Worm (Caenorhabditis elegans): ENCODE results near the gene F16G10.14.
A peak's percentile ranks its signal among the peaks of the same experiment; 100 is the strongest.

Gene F16G10.14

ce11 chrII:2438180-2438579, 39.4 kb upstream of the F16G10.14 start:
- TF ChIP-seq nhr-12 (tag; optimal IDR thresholded peaks at IDR 0.05) (no peak), egl-5 (tag; optimal IDR thresholded peaks at IDR 0.05) (no peak), tbx-2 (tag; optimal IDR thresholded peaks at IDR 0.05) (no peak), pqm-1 (tag; optimal IDR thresholded peaks at IDR 0.05) (peak; percentile 34), nhr-25 (tag; optimal IDR thresholded peaks at IDR 0.05) (no peak), elt-2 (tag; optimal IDR thresholded peaks at IDR 0.05) (peak; percentile 75), elt-3 (tag; optimal IDR thresholded peaks at IDR 0.05) (no peak), ceh-28 (tag; optimal IDR thresholded peaks at IDR 0.05) (no peak), skn-1 (tag; optimal IDR thresholded peaks at IDR 0.05) (no peak)

ce11 chrII:2436757-2437156, 38.0 kb upstream of the F16G10.14 start:
- TF ChIP-seq elt-1 (tag; optimal IDR thresholded peaks at IDR 0.05) (peak; percentile 85), eor-1 (tag; optimal IDR thresholded peaks at IDR 0.05) (no peak), nhr-25 (tag; optimal IDR thresholded peaks at IDR 0.05) (peak; percentile 1), unc-39 (tag; optimal IDR thresholded peaks at IDR 0.05) (no peak), nhr-23 (tag; optimal IDR thresholded peaks at IDR 0.05) (peak; percentile 3), ceh-16 (tag; optimal IDR thresholded peaks at IDR 0.05) (peak; percentile 55)

ce11 chrII:2435566-2435965, 36.8 kb upstream of the F16G10.14 start:
- TF ChIP-seq elt-3 (tag; optimal IDR thresholded peaks at IDR 0.05) (peak in 1 of 3 experiments; percentile 34), nhr-12 (tag; optimal IDR thresholded peaks at IDR 0.05) (no peak)

DNA sequence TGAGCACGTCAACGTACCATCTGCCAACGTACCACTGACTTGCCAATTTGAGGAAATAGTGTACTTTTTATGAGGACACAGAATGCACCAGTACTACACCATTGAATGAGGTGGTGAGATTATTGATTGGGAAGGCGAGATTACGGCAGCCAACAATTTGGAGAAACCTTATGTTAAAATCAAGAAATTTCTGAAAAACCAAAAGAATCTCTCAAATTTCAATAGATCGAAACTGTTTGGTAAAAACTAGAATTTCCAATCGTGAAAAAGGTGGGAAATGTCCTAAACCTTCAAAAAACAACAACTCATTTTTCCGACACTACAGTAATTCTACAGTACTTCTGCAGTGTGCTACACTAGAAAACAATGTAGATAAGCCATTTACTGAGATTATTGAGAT, 33.2 kb upstream of the F16G10.14 start, which contains the start of gene ceh-86:
ceh-86 (minus strand) TSS at position 101 of the 400 bp plus-strand sequence.
- TF ChIP-seq mml-1 (tag; optimal IDR thresholded peaks at IDR 0.05), result no peak
- TF ChIP-seq ztf-11 (tag; optimal IDR thresholded peaks at IDR 0.05), result no peak

ce11 chrII:2422427-2422826, 23.6 kb upstream of the F16G10.14 start:
- TF ChIP-seq elt-2 (tag; optimal IDR thresholded peaks at IDR 0.05), result peak; percentile 6
- TF ChIP-seq lin-15B (tag; optimal IDR thresholded peaks at IDR 0.05), result no peak

- TF ChIP-seq skn-1 (tag; optimal IDR thresholded peaks at IDR 0.05), result no peak
Measured at ce11 chrII:2421905-2422304, 23.1 kb upstream of the F16G10.14 start, which contains the start of gene F42G2.2. Gene F42G2.2, plus strand, starts transcription at chrII:2422205.

- no peak for TF ChIP-seq jun-1 (tag; optimal IDR thresholded peaks at IDR 0.05)
- TF ChIP-seq pha-4 (tag; optimal IDR thresholded peaks at IDR 0.05), result peak; percentile 36
- no peak for TF ChIP-seq nfya-1 (tag; optimal IDR thresholded peaks at IDR 0.05; ENCODE audit: insufficient read depth)
- TF ChIP-seq nhr-11 (tag; optimal IDR thresholded peaks at IDR 0.05), result no peak
- no peak for TF ChIP-seq nhr-77 (tag; optimal IDR thresholded peaks at IDR 0.05)
- TF ChIP-seq pqm-1 (tag; optimal IDR thresholded peaks at IDR 0.05), result peak; percentile 57
- TF ChIP-seq fkh-10 (GFP tag; optimal IDR thresholded peaks at IDR 0.05), result no peak
- peak; percentile 52 for TF ChIP-seq elt-2 (tag; optimal IDR thresholded peaks at IDR 0.05)
Measured at ce11 chrII:2421185-2421584, 22.4 kb upstream of the F16G10.14 start.

DNA sequence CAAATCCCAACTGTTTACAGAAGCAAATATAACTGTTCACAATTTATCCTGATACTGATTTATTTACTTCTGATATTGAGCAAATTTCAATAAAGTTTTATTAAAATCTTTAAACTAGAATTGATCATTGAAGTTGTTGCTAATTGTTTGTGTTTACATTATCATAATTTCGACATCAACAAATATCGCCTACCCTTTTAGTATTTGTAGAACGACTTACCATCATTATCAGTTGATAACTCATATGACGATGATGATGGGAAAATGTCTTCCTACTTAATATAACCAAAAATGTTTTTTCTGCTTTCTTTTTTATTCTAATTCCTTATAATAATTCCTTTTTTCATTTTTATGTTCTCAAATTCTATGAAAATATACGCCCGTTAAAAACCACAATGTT, 21.9 kb upstream of the F16G10.14 start:
- TF ChIP-seq pqm-1 (tag; optimal IDR thresholded peaks at IDR 0.05) (peak; percentile 24), elt-2 (tag; optimal IDR thresholded peaks at IDR 0.05) (peak; percentile 62), nhr-43 (tag; optimal IDR thresholded peaks at IDR 0.05; ENCODE audit: poor library complexity, severe bottlenecking) (no peak), pha-4 (tag; optimal IDR thresholded peaks at IDR 0.05) (peak; percentile 62), zag-1 (tag; optimal IDR thresholded peaks at IDR 0.05) (no peak), lin-15B (tag; optimal IDR thresholded peaks at IDR 0.05) (no peak), fos-1 (tag; optimal IDR thresholded peaks at IDR 0.05) (no peak), lin-39 (tag; optimal IDR thresholded peaks at IDR 0.05) (no peak), elt-1 (tag; optimal IDR thresholded peaks at IDR 0.05) (no peak), unc-62 (GFP tag; optimal IDR thresholded peaks at IDR 0.05) (no peak), jun-1 (tag; optimal IDR thresholded peaks at IDR 0.05) (no peak), unc-39 (tag; optimal IDR thresholded peaks at IDR 0.05) (no peak), nhr-77 (tag; optimal IDR thresholded peaks at IDR 0.05) (no peak), nhr-23 (tag; optimal IDR thresholded peaks at IDR 0.05) (no peak)
